Worm (Caenorhabditis elegans) whole organism, L4 larva: Measurements from ENCODE around the gene srsx-30.

ENCODE experiments used
- F26F4.8 ChIP-seq: fragments of 200-800 bp; sonication (Bioruptor generic); conservative IDR thresholded peaks from 2 replicates; pipeline ENCODE4 v1.3.6; 2022; ENCODE audit warnings: missing genetic modification characterization, missing compliant biosample characterization
- R02D3.7 ChIP-seq: fragments of 150-350 bp; sonication (generic microtip); optimal IDR thresholded peaks from 3 replicates; lab custom pipeline; 2014; ENCODE audit warnings: missing biosample characterization, missing genetic modification characterization
- T26A8.4 ChIP-seq: fragments of 200-800 bp; sonication (Bioruptor generic); IDR thresholded peaks from 2 replicates; pipeline ENCODE4 v1.3.6; 2022; ENCODE audit warnings: missing genetic modification characterization, missing compliant biosample characterization
- Y5F2A.4 ChIP-seq: fragments of 200-800 bp; sonication (Bioruptor generic); optimal IDR thresholded peaks from 2 replicates; lab custom pipeline; 2018; ENCODE audit warnings: mild to moderate bottlenecking, missing genetic modification characterization, missing compliant biosample characterization
- Y75B8A.6 ChIP-seq: fragments of 200-800 bp; sonication (Bioruptor generic); IDR thresholded peaks from 2 replicates; pipeline ENCODE4 v1.3.6; 2022; ENCODE audit warnings: missing genetic modification reagents, missing genetic modification characterization, missing compliant biosample characterization
- ZK337.2 ChIP-seq: fragments of 200-800 bp; sonication (Bioruptor generic); IDR thresholded peaks from 2 replicates; pipeline ENCODE4 v1.3.6; 2022; ENCODE audit warnings: missing genetic modification reagents, missing genetic modification characterization, missing compliant biosample characterization
- aha-1 ChIP-seq: fragments of 150-350 bp; peaks from one replicate; lab custom pipeline; 2014; ENCODE audit warnings: missing biosample characterization, missing genetic modification characterization
- aly-2 ChIP-seq: sonication (generic microtip); optimal IDR thresholded peaks from 2 replicates; lab custom pipeline; 2018; ENCODE audit warnings: missing biosample characterization, missing genetic modification characterization
- ceh-32 ChIP-seq: sonication (generic microtip); optimal IDR thresholded peaks from 2 replicates; lab custom pipeline; 2016; ENCODE audit warnings: mild to moderate bottlenecking, missing genetic modification characterization, missing compliant biosample characterization; ENCODE audit not compliant: poor library complexity
- ceh-44 ChIP-seq: fragments of 200-800 bp; sonication (Bioruptor generic); IDR thresholded peaks from 2 replicates; pipeline ENCODE4 v1.3.6; 2022; ENCODE audit warnings: missing genetic modification reagents, missing genetic modification characterization, missing compliant biosample characterization
- ceh-62 ChIP-seq: sonication (generic microtip); optimal IDR thresholded peaks from 2 replicates; lab custom pipeline; 2017; ENCODE audit warnings: missing biosample characterization, missing genetic modification characterization
- ceh-82 ChIP-seq: sonication (generic microtip); optimal IDR thresholded peaks from 2 replicates; lab custom pipeline; 2017; ENCODE audit warnings: missing biosample characterization, missing genetic modification characterization
- daf-16 ChIP-seq, 3 experiments: sonication (generic microtip); optimal IDR thresholded peaks; 2 replicates each; lab custom pipeline; 2016 to 2017; ENCODE audit warnings: missing genetic modification characterization in 3 of 3, missing genetic modification reagents in 3 of 3, mild to moderate bottlenecking in 2 of 3, missing compliant biosample characterization in 2 of 3, missing biosample characterization in 1 of 3, moderate library complexity in 1 of 3
- daf-19 ChIP-seq: fragments of 200-800 bp; sonication (Bioruptor generic); conservative IDR thresholded peaks from 2 replicates; pipeline ENCODE4 v1.3.6; 2022; ENCODE audit warnings: missing genetic modification characterization, missing compliant biosample characterization
- dmd-6 ChIP-seq: fragments of 200-800 bp; sonication (Bioruptor generic); IDR thresholded peaks from 2 replicates; pipeline ENCODE4 v1.3.6; 2022; ENCODE audit warnings: missing genetic modification reagents, missing genetic modification characterization, missing compliant biosample characterization
- dpl-1 ChIP-seq: fragments of 150-350 bp; optimal IDR thresholded peaks from 2 replicates; lab custom pipeline; 2014; ENCODE audit warnings: missing biosample characterization, missing genetic modification reagents, missing genetic modification characterization
- egl-43 ChIP-seq: fragments of 200-800 bp; sonication (Bioruptor generic); IDR thresholded peaks from 2 replicates; pipeline ENCODE4 v1.3.6; 2022; ENCODE audit warnings: missing genetic modification reagents, missing genetic modification characterization, missing compliant biosample characterization
- fos-1 ChIP-seq: fragments of 150-350 bp; optimal IDR thresholded peaks from 2 replicates; lab custom pipeline; 2014; ENCODE audit warnings: missing biosample characterization, missing genetic modification characterization
- hlh-30 ChIP-seq: sonication (generic microtip); optimal IDR thresholded peaks from 2 replicates; lab custom pipeline; 2017; ENCODE audit warnings: antibody characterized with exemption, mild to moderate bottlenecking, missing genetic modification characterization, missing compliant biosample characterization; ENCODE audit not compliant: insufficient read depth
- jun-1 ChIP-seq: fragments of 150-350 bp; optimal IDR thresholded peaks from 2 replicates; lab custom pipeline; 2014; ENCODE audit warnings: missing biosample characterization, missing genetic modification reagents, missing genetic modification characterization
- lin-1 ChIP-seq: fragments of 200-800 bp; sonication (Bioruptor generic); IDR thresholded peaks from 2 replicates; pipeline ENCODE4 v1.3.6; 2022; ENCODE audit warnings: missing genetic modification reagents, missing genetic modification characterization, missing compliant biosample characterization
- lin-13 ChIP-seq: fragments of 150-350 bp; optimal IDR thresholded peaks from 2 replicates; lab custom pipeline; 2014; ENCODE audit warnings: missing biosample characterization, missing genetic modification reagents, missing genetic modification characterization
- lin-15B ChIP-seq: fragments of 150-350 bp; sonication (generic microtip); optimal IDR thresholded peaks from 3 replicates; lab custom pipeline; 2014; ENCODE audit warnings: missing biosample characterization, missing genetic modification characterization
- lin-29 ChIP-seq: fragments of 200-800 bp; sonication (Bioruptor generic); IDR thresholded peaks from 2 replicates; pipeline ENCODE4 v1.3.6; 2022; ENCODE audit warnings: missing genetic modification reagents, missing genetic modification characterization, missing compliant biosample characterization
- lin-39 ChIP-seq: fragments of 150-350 bp; optimal IDR thresholded peaks from 2 replicates; lab custom pipeline; 2014; ENCODE audit warnings: missing biosample characterization, missing genetic modification reagents, missing genetic modification characterization
- lsy-2 ChIP-seq, 2 experiments: fragments of 150-350 bp in 1 of 2; sonication (generic microtip) in 1 of 2; optimal IDR thresholded peaks; 2 replicates each; lab custom pipeline; 2014 to 2017; ENCODE audit warnings: missing biosample characterization in 2 of 2, missing genetic modification characterization in 2 of 2
- madf-5 ChIP-seq, 2 experiments: fragments of 200-800 bp; sonication (Bioruptor generic); IDR thresholded peaks; 2 replicates each; pipeline ENCODE4 v1.3.6; 2022; ENCODE audit warnings: missing compliant biosample characterization in 2 of 2, missing genetic modification characterization in 2 of 2
- madf-9 ChIP-seq: fragments of 200-800 bp; sonication (Bioruptor generic); conservative IDR thresholded peaks from 2 replicates; pipeline ENCODE4 v1.3.6; 2022; ENCODE audit warnings: missing genetic modification reagents, missing genetic modification characterization, missing compliant biosample characterization
- mdl-1 ChIP-seq, 2 experiments: fragments of 150-350 bp in 1 of 2; sonication (generic microtip) in 1 of 2; optimal IDR thresholded peaks; 2 replicates each; lab custom pipeline; 2014 to 2017; ENCODE audit warnings: missing biosample characterization in 2 of 2, missing genetic modification characterization in 2 of 2
- mxl-3 ChIP-seq: fragments of 200-800 bp; sonication (Bioruptor generic); optimal IDR thresholded peaks from 2 replicates; lab custom pipeline; 2018; ENCODE audit warnings: mild to moderate bottlenecking, missing genetic modification characterization, missing compliant biosample characterization
- nhr-10 ChIP-seq: fragments of 150-350 bp; optimal IDR thresholded peaks from 2 replicates; lab custom pipeline; 2014; ENCODE audit warnings: missing biosample characterization, missing genetic modification characterization
- nhr-102 ChIP-seq: sonication (generic microtip); optimal IDR thresholded peaks from 2 replicates; lab custom pipeline; 2016; ENCODE audit warnings: mild to moderate bottlenecking, missing genetic modification characterization, moderate library complexity, missing compliant biosample characterization
- nhr-111 ChIP-seq: fragments of 200-800 bp; sonication (Bioruptor generic); optimal IDR thresholded peaks from 2 replicates; lab custom pipeline; 2018; ENCODE audit warnings: mild to moderate bottlenecking, missing genetic modification characterization, missing compliant biosample characterization
- nhr-237 ChIP-seq: sonication (generic microtip); optimal IDR thresholded peaks from 2 replicates; lab custom pipeline; 2017; ENCODE audit warnings: missing biosample characterization, missing genetic modification characterization
- nhr-25 ChIP-seq: sonication (generic microtip); optimal IDR thresholded peaks from 2 replicates; lab custom pipeline; 2017; ENCODE audit warnings: missing genetic modification characterization, mild to moderate bottlenecking, missing compliant biosample characterization, antibody characterized with exemption, moderate library complexity, borderline replicate concordance; ENCODE audit not compliant: insufficient read depth
- nhr-41 ChIP-seq: fragments of 200-800 bp; sonication (Bioruptor generic); IDR thresholded peaks from 2 replicates; pipeline ENCODE4 v1.3.6; 2022; ENCODE audit warnings: missing genetic modification reagents, missing genetic modification characterization, missing compliant biosample characterization
- nhr-42 ChIP-seq: fragments of 200-800 bp; sonication (Bioruptor generic); IDR thresholded peaks from 2 replicates; pipeline ENCODE4 v1.3.6; 2022; ENCODE audit warnings: missing genetic modification characterization, missing compliant biosample characterization
- nhr-6 ChIP-seq: fragments of 150-350 bp; optimal IDR thresholded peaks from 2 replicates; lab custom pipeline; 2014; ENCODE audit warnings: missing biosample characterization, missing genetic modification characterization
- nhr-76 ChIP-seq: fragments of 150-350 bp; optimal IDR thresholded peaks from 2 replicates; lab custom pipeline; 2014; ENCODE audit warnings: missing biosample characterization, missing genetic modification characterization
- nhr-77 ChIP-seq: fragments of 150-350 bp; optimal IDR thresholded peaks from 2 replicates; lab custom pipeline; 2014; ENCODE audit warnings: missing biosample characterization, missing genetic modification characterization
- pqm-1 ChIP-seq: sonication (generic microtip); optimal IDR thresholded peaks from 2 replicates; lab custom pipeline; 2017; ENCODE audit warnings: missing biosample characterization, missing genetic modification characterization
- sdz-12 ChIP-seq: fragments of 200-800 bp; sonication (Bioruptor generic); optimal IDR thresholded peaks from 2 replicates; lab custom pipeline; 2018; ENCODE audit warnings: mild to moderate bottlenecking, missing genetic modification characterization, missing compliant biosample characterization
- set-16 ChIP-seq: fragments of 200-800 bp; sonication (Bioruptor generic); IDR thresholded peaks from 2 replicates; pipeline ENCODE4 v1.3.6; 2022; ENCODE audit warnings: missing genetic modification reagents, missing genetic modification characterization, missing compliant biosample characterization
- snpc-4 ChIP-seq: fragments of 150-350 bp; optimal IDR thresholded peaks from 2 replicates; lab custom pipeline; 2014; ENCODE audit warnings: missing biosample characterization, missing genetic modification characterization
- tra-1 ChIP-seq: fragments of 200-800 bp; sonication (Bioruptor generic); IDR thresholded peaks from 2 replicates; pipeline ENCODE4 v1.3.6; 2022; ENCODE audit warnings: missing genetic modification reagents, missing genetic modification characterization, missing compliant biosample characterization
- unc-130 ChIP-seq: sonication (generic microtip); optimal IDR thresholded peaks from 2 replicates; lab custom pipeline; 2016; ENCODE audit warnings: missing genetic modification reagents, missing genetic modification characterization, missing compliant biosample characterization
- unc-39 ChIP-seq: sonication (generic microtip); optimal IDR thresholded peaks from 2 replicates; lab custom pipeline; 2017; ENCODE audit warnings: missing biosample characterization, missing genetic modification characterization
- zag-1 ChIP-seq: fragments of 150-350 bp; optimal IDR thresholded peaks from 2 replicates; lab custom pipeline; 2014; ENCODE audit warnings: missing biosample characterization, missing genetic modification characterization
- zfp-2 ChIP-seq: sonication (generic microtip); optimal IDR thresholded peaks from 2 replicates; lab custom pipeline; 2016; ENCODE audit warnings: mild to moderate bottlenecking, missing genetic modification characterization, missing compliant biosample characterization
- zfp-3 ChIP-seq: fragments of 200-800 bp; sonication (Bioruptor generic); conservative IDR thresholded peaks from 2 replicates; pipeline ENCODE4 v1.3.6; 2022; ENCODE audit warnings: missing genetic modification reagents, missing genetic modification characterization, missing compliant biosample characterization
- zip-11 ChIP-seq: fragments of 200-800 bp; sonication (Bioruptor generic); IDR thresholded peaks from 2 replicates; pipeline ENCODE4 v1.3.6; 2022; ENCODE audit warnings: missing genetic modification characterization, missing compliant biosample characterization
- ztf-11 ChIP-seq: fragments of 150-350 bp; optimal IDR thresholded peaks from 2 replicates; lab custom pipeline; 2014; ENCODE audit warnings: missing biosample characterization, missing genetic modification characterization

The srsx-30 gene

DNA sequence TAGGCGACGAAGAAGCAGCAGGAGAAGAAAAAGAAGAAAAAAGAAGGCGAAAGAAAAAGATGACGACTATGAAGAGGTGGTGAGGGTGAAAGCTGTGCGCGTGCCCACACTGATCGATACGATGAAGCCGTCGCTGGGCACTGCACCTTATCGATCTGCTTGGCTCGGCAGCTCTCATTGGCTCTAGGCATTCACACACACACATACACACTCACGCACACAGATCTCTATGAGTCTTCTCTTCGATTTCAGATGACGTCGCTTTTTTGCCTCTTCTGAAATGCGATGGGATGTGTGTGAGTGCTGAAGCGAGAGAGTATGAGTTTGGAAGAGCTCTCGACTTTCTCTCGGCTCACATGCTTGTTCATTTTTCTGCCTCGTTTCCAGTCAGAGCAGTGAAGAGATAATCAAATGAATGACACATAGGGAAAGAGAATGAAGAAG is 16.0 kb downstream of the srsx-30 start (continued):
- TF ChIP-seq nhr-77 (tag; lab: Kevin White, UChicago): no peak
- no peak for TF ChIP-seq snpc-4 (tag; lab: Kevin White, UChicago)
- TF ChIP-seq ceh-32 (tag; lab: Kevin White, UChicago): no peak
- peak; percentile 62 to 85 for TF ChIP-seq lsy-2 (tag; optimal IDR thresholded peaks at IDR 0.05; lab: Kevin White, UChicago)
- peak; percentile 28 for TF ChIP-seq mxl-3 (GFP tag; lab: Kevin White, UChicago)
- peak; percentile 73 for TF ChIP-seq hlh-30 (tag; lab: Kevin White, UChicago)
- no peak for TF ChIP-seq pqm-1
- peak; percentile 36; the same call in 1 of the 2 replicates for TF ChIP-seq tra-1 (GFP tag; lab: Robert Waterston, UW)
- no peak for TF ChIP-seq nhr-6 (tag; lab: Kevin White, UChicago)
- TF ChIP-seq zfp-3: no peak
- TF ChIP-seq zfp-2 (tag; lab: Kevin White, UChicago): no peak
- no peak for TF ChIP-seq ZK337.2
- TF ChIP-seq aly-2 (tag; lab: Kevin White, UChicago): no peak
- no peak for TF ChIP-seq Y5F2A.4 (GFP tag; lab: Kevin White, UChicago)
- no peak for TF ChIP-seq nhr-102 (tag; lab: Kevin White, UChicago)
- TF ChIP-seq aha-1 (tag; lab: Kevin White, UChicago): peak; percentile 100
- TF ChIP-seq R02D3.7 (tag; lab: Kevin White, UChicago): no peak
- no peak for TF ChIP-seq nhr-111 (GFP tag; lab: Kevin White, UChicago)
- TF ChIP-seq zag-1 (tag; lab: Kevin White, UChicago): peak; percentile 20
- TF ChIP-seq nhr-76 (tag; lab: Kevin White, UChicago): no peak
- no peak for TF ChIP-seq fos-1
- no peak for TF ChIP-seq unc-39 (tag; lab: Kevin White, UChicago)
- TF ChIP-seq ceh-44 (GFP tag; lab: Robert Waterston, UW): no peak
- no peak for TF ChIP-seq ceh-82
- TF ChIP-seq F26F4.8 (GFP tag; lab: Robert Waterston, UW): no peak
- no peak for TF ChIP-seq zip-11
- no peak for TF ChIP-seq ztf-11 (tag; lab: Kevin White, UChicago)
- TF ChIP-seq unc-130 (GFP tag; lab: Kevin White, UChicago): no peak
- no peak for TF ChIP-seq lin-1 (GFP tag; lab: Robert Waterston, UW)
- no peak for TF ChIP-seq nhr-41 (GFP tag; lab: Robert Waterston, UW)
- TF ChIP-seq lin-29 (GFP tag; lab: Robert Waterston, UW): no peak
- TF ChIP-seq lin-39 (tag; lab: Kevin White, UChicago): no peak
- peak; percentile 84 for TF ChIP-seq egl-43 (GFP tag; lab: Robert Waterston, UW)
- TF ChIP-seq lin-15B: no peak
- TF ChIP-seq Y75B8A.6 (GFP tag; lab: Robert Waterston, UW): no peak
- no peak for TF ChIP-seq madf-9 (GFP tag; lab: Robert Waterston, UW)
- TF ChIP-seq nhr-10 (tag; lab: Kevin White, UChicago): no peak
- TF ChIP-seq daf-16 (GFP tag; optimal IDR thresholded peaks at IDR 0.05; lab: Kevin White, UChicago): no peak
- TF ChIP-seq daf-16 (tag; optimal IDR thresholded peaks at IDR 0.05; lab: Kevin White, UChicago): no peak
- no peak for TF ChIP-seq daf-19 (GFP tag; lab: Robert Waterston, UW)
- no peak for TF ChIP-seq jun-1 (tag; lab: Kevin White, UChicago)
- TF ChIP-seq set-16 (GFP tag; lab: Robert Waterston, UW): peak; percentile 81
- TF ChIP-seq nhr-42 (GFP tag; lab: Robert Waterston, UW): 0 out of 2 replicates have a peak, but pooled peaks have one; percentile 15
- TF ChIP-seq sdz-12 (GFP tag; lab: Kevin White, UChicago): no peak
- no peak for TF ChIP-seq T26A8.4 (GFP tag; lab: Robert Waterston, UW)
- no peak for TF ChIP-seq dpl-1 (GFP tag; lab: Kevin White, UChicago)
- peak; percentile 47 for TF ChIP-seq dmd-6 (GFP tag; lab: Robert Waterston, UW)
- no peak for TF ChIP-seq lin-13
- no peak for TF ChIP-seq ceh-62
- TF ChIP-seq nhr-25 (tag; lab: Kevin White, UChicago): no peak
- no peak for TF ChIP-seq nhr-237 (tag; lab: Kevin White, UChicago)
- peak; percentile 18 to 90 for TF ChIP-seq mdl-1 (tag; optimal IDR thresholded peaks at IDR 0.05; lab: Kevin White, UChicago)
- no peak for TF ChIP-seq madf-5 (GFP tag; IDR thresholded peaks at IDR 0.05; lab: Robert Waterston, UW)
